Worm (Caenorhabditis elegans) whole organism, early embryonic: ENCODE results near the gene mop-25.2.
"Not testable (repeated sequence)": the region's sequence is repeated elsewhere in the genome, so short reads cannot be mapped to it uniquely, and the experiment has no call there.

Experiments used
- B0310.2 ChIP-seq: sonication (generic microtip); optimal IDR thresholded peaks from 2 replicates; lab custom pipeline; 2016; ENCODE audit warnings: mild to moderate bottlenecking, missing genetic modification characterization, missing compliant biosample characterization
- F13C5.2 ChIP-seq: sonication (generic microtip); optimal IDR thresholded peaks from 2 replicates; lab custom pipeline; 2017; ENCODE audit warnings: mild to moderate bottlenecking, missing genetic modification characterization, inconsistent platforms, missing compliant biosample characterization
- aly-1 ChIP-seq: sonication (generic microtip); optimal IDR thresholded peaks from 2 replicates; lab custom pipeline; 2016; ENCODE audit warnings: missing genetic modification characterization, missing compliant biosample characterization
- ama-1 ChIP-seq: fragments of 150-350 bp; optimal IDR thresholded peaks from 2 replicates; lab custom pipeline; 2014
- ceh-13 ChIP-seq: fragments of 200-800 bp; sonication (Bioruptor generic); optimal IDR thresholded peaks from 2 replicates; lab custom pipeline; 2018; ENCODE audit warnings: mild to moderate bottlenecking, missing genetic modification characterization, missing compliant biosample characterization
- ceh-36 ChIP-seq: sonication (generic microtip); optimal IDR thresholded peaks from 2 replicates; lab custom pipeline; 2016; ENCODE audit warnings: missing genetic modification characterization, inconsistent platforms, missing compliant biosample characterization
- ets-7 ChIP-seq: sonication (generic microtip); optimal IDR thresholded peaks from 2 replicates; lab custom pipeline; 2016; ENCODE audit warnings: missing genotype, missing genetic modification characterization, missing compliant biosample characterization
- flt-1 ChIP-seq: fragments of 200-800 bp; sonication (Bioruptor generic); IDR thresholded peaks from 2 replicates; pipeline ENCODE4 v1.3.6; 2022; ENCODE audit warnings: missing genetic modification characterization, missing compliant biosample characterization
- hmbx-1 ChIP-seq: sonication (generic microtip); optimal IDR thresholded peaks from 2 replicates; lab custom pipeline; 2016; ENCODE audit warnings: mild to moderate bottlenecking, missing genetic modification characterization, missing compliant biosample characterization
- hmg-4 ChIP-seq: fragments of 200-800 bp; sonication (Bioruptor generic); optimal IDR thresholded peaks from 2 replicates; lab custom pipeline; 2018; ENCODE audit warnings: mild to moderate bottlenecking, missing genetic modification characterization, missing compliant biosample characterization
- hnd-1 ChIP-seq: sonication (generic microtip); optimal IDR thresholded peaks from 2 replicates; lab custom pipeline; 2016; ENCODE audit warnings: missing genetic modification characterization, missing compliant biosample characterization
- pes-1 ChIP-seq: fragments of 200-800 bp; sonication (Bioruptor generic); IDR thresholded peaks from 2 replicates; pipeline ENCODE4 v1.3.6; 2022; ENCODE audit warnings: missing genetic modification reagents, missing genetic modification characterization, missing compliant biosample characterization
- scrt-1 ChIP-seq: fragments of 200-800 bp; sonication (Bioruptor generic); IDR thresholded peaks from 2 replicates; pipeline ENCODE4 v1.3.6; 2022; ENCODE audit warnings: missing genetic modification characterization, missing compliant biosample characterization
- sea-1 ChIP-seq: fragments of 200-800 bp; sonication (Bioruptor generic); conservative IDR thresholded peaks from 2 replicates; pipeline ENCODE4 v1.3.6; 2022; ENCODE audit warnings: missing genetic modification characterization, missing compliant biosample characterization
- tbx-11 ChIP-seq: fragments of 200-800 bp; sonication (Bioruptor generic); IDR thresholded peaks from 2 replicates; pipeline ENCODE4 v1.3.6; 2022; ENCODE audit warnings: missing genetic modification characterization, missing compliant biosample characterization
- tbx-37 ChIP-seq: fragments of 200-800 bp; sonication (Bioruptor generic); conservative IDR thresholded peaks from 2 replicates; pipeline ENCODE4 v1.3.6; 2022; ENCODE audit warnings: missing genetic modification reagents, missing genetic modification characterization, missing compliant biosample characterization
- tra-4 ChIP-seq: sonication (generic microtip); optimal IDR thresholded peaks from 2 replicates; lab custom pipeline; 2017; ENCODE audit warnings: missing genetic modification characterization, missing compliant biosample characterization

mop-25.2 gene

DNA sequence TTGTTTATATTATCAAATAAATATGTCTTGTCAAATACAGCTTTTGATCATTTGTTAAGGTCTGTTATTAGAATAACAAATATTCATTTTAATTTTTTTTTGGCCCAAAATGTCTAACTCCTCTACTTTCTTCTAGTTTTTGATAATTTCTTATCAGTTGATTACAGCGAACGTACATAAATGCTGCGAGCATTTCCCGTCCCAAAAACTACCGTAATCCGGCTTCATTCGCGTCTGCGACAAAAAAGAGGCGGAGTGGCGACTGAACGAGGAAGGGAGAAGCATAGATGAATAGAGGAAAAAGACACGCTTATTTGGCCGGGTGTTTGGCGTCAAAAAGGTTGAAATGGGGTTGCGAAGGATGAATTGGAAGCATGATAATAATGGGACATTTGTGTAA is 37.1 kb upstream of the mop-25.2 start:
- TF ChIP-seq ceh-13 (GFP tag; lab: Kevin White, UChicago) (no peak), tra-4 (tag; lab: Kevin White, UChicago) (no peak), aly-1 (tag; lab: Kevin White, UChicago) (no peak), hnd-1 (no peak), tbx-11 (GFP tag; lab: Robert Waterston, UW) (no peak), ceh-36 (tag; lab: Kevin White, UChicago) (no peak), sea-1 (GFP tag; lab: Robert Waterston, UW) (no peak), F13C5.2 (tag; lab: Kevin White, UChicago) (no peak), scrt-1 (GFP tag; lab: Robert Waterston, UW) (no peak), B0310.2 (tag; lab: Kevin White, UChicago) (no peak), flt-1 (GFP tag; lab: Robert Waterston, UW) (no peak), hmg-4 (GFP tag; lab: Kevin White, UChicago) (no peak), ets-7 (tag; lab: Kevin White, UChicago) (no peak), hmbx-1 (no peak), tbx-37 (GFP tag; lab: Robert Waterston, UW) (no peak), ama-1 (lab: Kevin White, UChicago) (no peak), pes-1 (GFP tag; lab: Robert Waterston, UW) (no peak)

DNA sequence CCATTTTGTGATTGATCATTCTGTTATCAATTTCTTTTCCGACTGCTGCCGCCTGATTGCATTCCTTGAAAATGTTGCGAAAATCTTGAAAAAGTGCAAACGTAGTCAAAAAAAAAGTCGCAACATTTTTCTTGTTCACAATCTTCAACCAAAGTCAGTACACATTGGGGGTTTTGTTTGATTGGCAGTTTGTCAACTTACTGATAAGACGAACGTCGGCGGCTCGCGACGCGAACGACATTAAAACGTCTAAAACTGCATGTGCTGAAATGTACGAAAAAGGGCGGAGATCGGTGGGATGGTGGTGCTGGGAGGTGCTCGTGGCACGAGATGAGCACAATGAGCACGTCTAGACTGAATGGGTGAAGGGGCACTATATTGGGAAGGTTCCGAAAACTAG is 35.3 kb upstream of the mop-25.2 start:
- TF ChIP-seq hmbx-1 = no peak

DNA sequence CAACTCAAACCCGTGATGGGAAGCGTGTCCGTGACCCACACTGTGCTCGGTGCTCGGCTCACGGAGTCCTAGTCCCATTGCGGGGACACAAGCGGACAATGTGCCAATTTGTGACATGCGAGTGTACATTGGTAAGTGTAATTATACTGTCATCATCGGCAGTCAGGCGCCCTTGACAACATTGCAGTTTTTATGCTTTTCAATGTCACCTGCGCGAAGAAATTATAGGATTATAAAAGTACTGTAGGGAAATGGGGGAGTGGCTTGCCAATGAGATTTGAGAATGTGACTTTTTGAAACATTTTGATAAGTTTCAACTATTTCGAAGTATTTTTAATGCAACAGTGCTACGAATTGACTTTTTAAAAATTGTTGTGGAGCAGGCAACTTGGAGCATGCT is 32.3 kb upstream of the mop-25.2 start:
- no peak for TF ChIP-seq hmg-4 (GFP tag; lab: Kevin White, UChicago)

DNA sequence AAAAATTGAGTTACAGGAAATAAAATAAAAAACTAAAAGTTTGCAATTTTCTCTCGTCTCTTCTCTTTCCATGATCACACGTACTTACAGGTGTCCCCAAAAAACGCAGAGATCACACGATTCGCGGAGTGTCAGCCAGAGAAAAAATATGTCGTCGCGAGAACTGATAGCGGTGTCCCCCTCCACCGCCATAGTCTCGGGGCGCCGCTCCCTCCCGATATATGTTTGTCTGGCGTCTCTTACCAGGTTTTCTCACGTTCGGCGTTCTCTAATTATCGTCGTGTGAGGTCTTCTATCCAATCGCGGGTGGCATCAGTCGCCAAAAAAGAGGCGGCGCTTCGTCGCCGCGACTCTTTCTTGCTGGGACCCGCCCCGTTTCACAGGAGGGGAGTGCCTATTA is 28.3 kb upstream of the mop-25.2 start, which contains the start of gene mab-3:
Gene mab-3, plus strand, starts transcription at position 328 of the 400 bp plus-strand sequence.
- not testable (repeated sequence) for TF ChIP-seq tbx-37 (GFP tag; lab: Robert Waterston, UW); hmg-4 (GFP tag; lab: Kevin White, UChicago); F13C5.2 (tag; lab: Kevin White, UChicago)

DNA sequence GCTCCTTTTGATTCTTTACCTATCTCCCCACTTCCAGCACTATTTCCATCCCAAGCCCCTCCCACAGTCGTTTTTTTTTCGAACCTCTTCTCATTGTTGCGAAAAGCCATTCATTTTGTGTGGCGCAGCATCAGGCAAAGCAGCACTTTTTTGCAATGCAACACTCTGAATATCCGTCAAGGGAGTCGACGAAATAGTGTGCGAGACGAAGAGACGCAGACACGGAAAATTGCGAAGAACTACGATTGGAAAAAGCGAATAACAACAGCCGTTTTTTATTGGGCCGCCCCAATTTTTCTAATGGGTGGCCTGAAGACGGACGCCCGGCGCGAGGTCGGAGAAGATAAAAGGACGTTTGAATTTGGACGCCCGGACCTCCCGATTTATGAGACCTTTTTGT is 26.4 kb upstream of the mop-25.2 start:
- TF ChIP-seq ama-1 (lab: Kevin White, UChicago) (no peak), scrt-1 (GFP tag; lab: Robert Waterston, UW) (no peak), hmbx-1 (no peak), F13C5.2 (tag; lab: Kevin White, UChicago) (no peak), ceh-36 (tag; lab: Kevin White, UChicago) (no peak), tbx-37 (GFP tag; lab: Robert Waterston, UW) (no peak), B0310.2 (tag; lab: Kevin White, UChicago) (no peak), ceh-13 (GFP tag; lab: Kevin White, UChicago) (no peak)

DNA sequence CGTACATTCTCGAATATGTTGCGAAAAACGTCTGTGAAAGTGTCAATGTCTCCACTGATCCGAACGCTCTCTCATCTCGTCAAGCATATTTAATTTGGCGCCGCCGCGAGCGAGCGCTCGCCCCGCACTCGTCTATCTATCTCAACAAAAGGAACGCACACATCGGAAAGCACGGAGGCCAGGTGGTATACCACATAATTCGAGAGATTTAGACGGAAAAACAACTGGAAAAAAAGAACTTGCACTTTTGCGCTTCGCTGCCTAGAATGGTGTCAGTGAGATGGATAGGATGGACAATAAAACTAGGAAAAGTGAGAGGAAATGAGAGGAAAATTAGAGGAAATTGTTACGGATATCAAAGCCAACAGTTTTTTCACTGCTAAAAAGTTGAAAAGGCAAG is 25.7 kb upstream of the mop-25.2 start:
- TF ChIP-seq ceh-13 (GFP tag; lab: Kevin White, UChicago) = no peak
- no peak for TF ChIP-seq sea-1 (GFP tag; lab: Robert Waterston, UW)
- TF ChIP-seq hmg-4 (GFP tag; lab: Kevin White, UChicago) = no peak
- no peak for TF ChIP-seq hmbx-1

DNA sequence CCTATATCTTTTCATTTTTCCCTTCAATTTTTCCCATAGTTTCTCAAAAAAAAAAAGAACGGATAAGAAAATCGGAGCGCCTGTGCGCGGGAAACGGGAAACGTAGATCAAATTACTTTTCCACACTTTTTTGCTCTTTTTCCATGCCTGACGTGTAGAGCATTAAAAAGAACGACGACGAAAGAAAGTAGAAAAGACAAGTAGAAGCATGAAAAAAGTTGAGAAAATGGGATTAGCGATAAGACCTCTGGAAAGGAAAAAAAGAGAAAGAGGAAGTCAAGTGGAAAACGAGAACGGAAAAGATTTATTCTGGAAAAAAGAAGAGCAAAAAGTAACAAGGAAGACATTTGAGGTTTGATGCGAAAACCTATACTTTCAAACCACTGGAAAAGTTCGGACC is 25.0 kb upstream of the mop-25.2 start:
- TF ChIP-seq flt-1 (GFP tag; lab: Robert Waterston, UW) (no peak), ceh-36 (tag; lab: Kevin White, UChicago) (no peak), sea-1 (GFP tag; lab: Robert Waterston, UW) (no peak), ama-1 (lab: Kevin White, UChicago) (no peak), F13C5.2 (tag; lab: Kevin White, UChicago) (no peak), tra-4 (tag; lab: Kevin White, UChicago) (no peak), ceh-13 (GFP tag; lab: Kevin White, UChicago) (no peak), aly-1 (tag; lab: Kevin White, UChicago) (no peak), hnd-1 (no peak), hmg-4 (GFP tag; lab: Kevin White, UChicago) (no peak), ets-7 (tag; lab: Kevin White, UChicago) (no peak), pes-1 (GFP tag; lab: Robert Waterston, UW) (no peak), B0310.2 (tag; lab: Kevin White, UChicago) (no peak), tbx-37 (GFP tag; lab: Robert Waterston, UW) (no peak), hmbx-1 (no peak), scrt-1 (GFP tag; lab: Robert Waterston, UW) (no peak), tbx-11 (GFP tag; lab: Robert Waterston, UW) (no peak)

DNA sequence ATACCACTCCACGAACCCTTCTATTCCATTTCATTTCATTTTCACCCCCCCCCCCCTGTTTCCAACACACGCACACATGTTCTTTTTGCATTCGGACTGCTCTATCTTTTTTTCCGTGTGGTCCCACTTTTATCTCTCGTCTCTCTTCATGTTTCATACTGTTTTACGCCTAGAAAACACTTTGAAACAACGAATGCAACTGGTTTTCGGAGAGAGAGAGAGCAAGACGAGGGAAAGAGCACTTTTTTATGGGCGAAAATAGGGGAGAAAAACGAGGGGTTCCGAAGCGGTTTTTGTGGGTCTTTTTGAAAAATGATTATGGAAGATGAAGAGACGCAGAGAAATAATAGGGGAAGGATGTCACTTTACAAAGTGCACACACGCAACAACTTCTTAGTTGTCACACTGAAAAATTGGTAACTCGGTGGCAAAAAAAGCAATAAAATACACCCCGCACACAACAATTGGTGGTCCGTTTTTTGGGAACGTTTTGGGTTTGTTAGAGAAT is 23.7 kb upstream of the mop-25.2 start:
- no peak for TF ChIP-seq ama-1 (lab: Kevin White, UChicago)
- TF ChIP-seq pes-1 (GFP tag; lab: Robert Waterston, UW) = no peak
- TF ChIP-seq B0310.2 (tag; lab: Kevin White, UChicago) = no peak
- no peak for TF ChIP-seq tra-4 (tag; lab: Kevin White, UChicago)
- TF ChIP-seq ets-7 (tag; lab: Kevin White, UChicago) = no peak
- no peak for TF ChIP-seq flt-1 (GFP tag; lab: Robert Waterston, UW)
